Worm (Caenorhabditis elegans) whole organism, L1 larva: ENCODE measurements around the gene C24H11.5.

Experiments used
- aly-2 ChIP-seq: fragments of 150-350 bp; optimal IDR thresholded peaks from 2 replicates; lab custom pipeline; 2014; ENCODE audit warnings: missing biosample characterization, missing genetic modification characterization
- dsc-1 ChIP-seq: sonication (generic microtip); optimal IDR thresholded peaks from 2 replicates; lab custom pipeline; 2016; ENCODE audit warnings: mild to moderate bottlenecking, missing genetic modification characterization, missing compliant biosample characterization

DNA sequence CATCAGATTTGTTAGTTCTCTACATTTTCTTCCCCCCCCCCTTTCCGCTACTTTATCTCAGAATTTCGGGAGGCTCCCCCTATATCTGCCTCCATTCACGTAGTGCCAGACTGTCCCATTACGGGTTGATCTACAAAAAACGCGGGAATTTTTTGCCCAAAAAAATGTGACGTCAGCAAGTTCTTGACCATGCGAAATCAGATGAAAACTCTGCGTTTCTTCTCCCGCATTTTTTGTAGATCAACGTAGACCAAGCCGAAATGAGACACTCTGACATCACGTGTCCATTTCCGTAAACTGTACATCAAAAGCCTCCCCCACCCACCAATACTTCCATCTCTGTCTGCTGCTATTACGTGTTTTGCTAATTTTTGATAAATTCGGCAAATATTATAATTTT lies 44.5 kb downstream of the C24H11.5 start:
- TF ChIP-seq dsc-1 (tag; lab: Kevin White, UChicago) (no peak), aly-2 (tag; lab: Kevin White, UChicago) (no peak)
